Fruit fly (Drosophila melanogaster): ENCODE results near the gene CG15202.
"Not testable (repeated sequence)": the region's sequence is repeated elsewhere in the genome, so short reads cannot be mapped to it uniquely, and the experiment has no call there.

CG15202 gene

DNA sequence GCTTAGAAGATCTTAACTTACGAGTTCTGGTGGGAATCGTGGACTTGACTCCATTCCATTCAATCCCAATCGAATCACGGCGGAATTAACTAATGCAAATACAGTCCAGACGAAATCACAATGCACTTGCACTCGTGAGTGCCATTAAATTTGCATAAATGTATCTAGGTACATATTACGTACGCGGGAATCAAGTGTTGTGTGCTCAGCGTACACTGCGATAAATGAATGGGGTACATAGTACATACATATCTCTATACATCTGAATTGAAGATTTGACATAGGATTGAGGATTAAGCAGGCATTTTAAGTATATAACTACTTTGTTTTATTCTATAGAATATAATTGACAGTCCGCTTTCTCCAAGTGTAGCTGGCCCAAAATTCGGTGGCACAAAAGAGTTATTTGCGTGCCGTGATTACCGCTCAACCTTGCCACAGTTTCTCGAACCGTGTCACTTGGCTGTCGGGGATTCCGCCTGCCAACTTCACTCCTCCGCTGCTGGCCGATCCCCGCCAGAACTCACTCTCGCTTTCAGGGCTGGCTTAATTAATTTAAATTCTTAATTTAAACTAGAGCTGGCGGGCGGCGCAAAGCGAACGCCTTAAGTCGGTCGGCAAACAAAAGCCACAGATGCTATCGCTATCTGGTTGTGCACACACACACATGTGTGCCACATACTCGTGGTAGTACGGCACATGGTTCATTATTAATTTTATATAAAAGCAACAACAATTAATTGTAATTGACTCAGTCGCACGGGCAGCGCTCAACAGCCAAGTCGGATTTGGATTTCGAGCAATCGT is at the start of gene CG15202, which contains the start of gene CG15199:
TSS of gene CG15202 (plus strand) at position 757 of the 807 bp plus-strand sequence.
TSS of gene CG15199 (minus strand) at position 51 of the 807 bp plus-strand sequence.
- TF ChIP-seq Sin3A (optimal IDR thresholded peaks at IDR 0.05) (no peak), h (optimal IDR thresholded peaks at IDR 0.05) (no peak), Myc (optimal IDR thresholded peaks at IDR 0.05) (no peak), psq (optimal IDR thresholded peaks at IDR 0.05) (no peak), insv (optimal IDR thresholded peaks at IDR 0.05) (no peak), ttk (optimal IDR thresholded peaks at IDR 0.05) (no peak)

DNA sequence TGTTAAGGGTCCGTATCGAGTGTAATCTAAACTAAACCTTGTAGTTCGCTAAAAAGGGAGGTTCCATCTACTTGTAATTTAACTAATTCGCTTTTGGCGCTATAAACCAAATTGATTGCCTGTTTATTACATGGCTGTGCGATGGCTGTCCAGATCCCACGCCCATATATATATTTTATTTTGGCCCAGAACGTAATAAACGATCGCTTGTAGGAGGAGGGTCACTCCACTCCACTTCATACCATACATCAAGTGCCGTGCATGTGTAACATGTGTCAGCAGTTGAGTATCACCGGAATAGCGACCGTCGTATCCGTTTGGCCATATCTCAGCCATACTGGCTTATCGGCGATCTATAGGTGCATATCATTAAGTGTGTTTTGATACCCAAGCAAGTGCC is 47.1 kb upstream of the CG15202 start:
- TF ChIP-seq h (optimal IDR thresholded peaks at IDR 0.05) (no peak), Sin3A (optimal IDR thresholded peaks at IDR 0.05) (no peak), psq (optimal IDR thresholded peaks at IDR 0.05) (no peak), Myc (optimal IDR thresholded peaks at IDR 0.05) (no peak), ttk (optimal IDR thresholded peaks at IDR 0.05) (no peak), insv (optimal IDR thresholded peaks at IDR 0.05) (no peak)

DNA sequence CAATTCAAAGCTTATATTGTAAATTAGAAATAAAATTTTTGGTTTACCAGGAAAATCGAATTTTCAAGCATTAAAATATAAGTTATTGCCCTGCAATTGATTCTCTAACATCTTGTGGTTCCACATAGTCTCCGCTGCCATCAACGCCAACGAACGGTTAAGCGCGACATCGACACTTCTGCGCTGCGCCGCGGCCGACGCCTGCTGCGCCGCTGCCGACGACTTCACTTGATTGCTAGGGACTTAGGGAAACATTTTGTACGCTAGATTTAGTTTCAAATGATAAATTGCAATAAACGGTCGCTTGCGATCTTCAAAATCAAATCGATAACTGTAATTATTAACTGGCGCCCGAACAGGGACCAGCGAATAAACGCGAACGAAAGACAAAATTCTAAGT is 46.4 kb upstream of the CG15202 start, which contains the start of gene CG42249:
TSS of gene CG42249 (plus strand) at position 301 of the 400 bp plus-strand sequence.
- not testable (repeated sequence) for TF ChIP-seq ttk, h, psq (optimal IDR thresholded peaks at IDR 0.05)

DNA sequence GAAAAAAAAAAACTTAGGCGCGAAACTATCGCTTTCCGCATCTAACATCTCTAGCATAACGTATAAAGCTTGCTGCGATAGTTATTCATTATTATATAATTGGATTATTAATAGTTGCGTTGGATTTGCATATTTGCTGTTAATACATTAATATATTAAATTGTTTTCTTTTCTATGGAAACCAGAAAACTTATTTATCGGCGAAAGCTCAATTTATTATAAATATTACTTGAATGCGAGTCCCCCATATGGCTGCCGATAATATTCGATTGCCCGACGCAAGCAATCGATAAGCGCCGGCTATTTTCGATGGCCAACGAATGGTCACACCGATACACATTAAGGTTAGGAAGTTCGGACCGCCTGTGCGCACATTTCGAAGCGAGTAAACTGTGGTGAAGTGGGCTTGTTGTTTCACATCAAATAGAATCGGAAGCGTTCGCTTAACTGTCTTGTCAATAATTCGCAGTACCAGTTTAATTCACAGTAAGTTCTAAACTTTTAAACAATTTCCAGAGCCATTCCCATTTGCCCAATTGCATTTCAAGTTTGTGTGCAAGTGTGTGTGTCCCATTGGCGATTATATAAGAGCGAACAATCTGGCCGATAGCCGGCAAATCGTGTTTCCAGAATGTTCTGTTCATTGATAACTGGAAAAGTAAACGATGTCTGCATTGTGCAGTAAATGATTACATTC is 34.0 kb upstream of the CG15202 start, which contains the start of gene Hsp60A:
TSS of gene Hsp60A (plus strand) at position 335 of the 697 bp plus-strand sequence.
- TF ChIP-seq insv (optimal IDR thresholded peaks at IDR 0.05), result no peak
- peak; percentile 75 for TF ChIP-seq psq (optimal IDR thresholded peaks at IDR 0.05)

DNA sequence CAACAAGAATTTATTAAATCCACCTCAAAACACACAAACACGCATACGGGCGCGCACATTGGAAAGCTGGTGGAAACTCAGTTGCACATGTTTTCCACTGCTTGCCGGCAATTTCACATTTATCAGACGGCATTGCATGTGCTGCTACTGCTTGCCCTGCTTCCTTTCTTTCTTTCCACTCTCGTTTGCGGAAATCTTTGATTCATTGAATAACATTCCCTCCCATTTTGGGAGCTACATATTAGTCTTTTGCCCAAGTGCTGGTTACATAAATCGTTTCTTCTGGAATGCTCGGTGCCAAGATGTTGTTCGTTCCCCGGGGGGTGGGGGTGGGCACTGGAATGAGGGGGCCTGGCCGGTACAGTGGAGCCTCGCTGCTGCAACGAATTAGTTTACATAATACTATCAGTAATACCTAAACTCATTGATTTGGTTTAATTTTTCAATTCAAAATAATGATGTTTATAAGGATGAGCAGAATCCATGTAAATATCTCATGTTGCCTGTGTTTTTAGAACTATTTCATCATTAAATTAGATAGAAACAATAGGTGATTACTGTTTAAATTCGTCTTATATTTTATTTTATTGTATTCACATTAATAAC is 33.4 kb upstream of the CG15202 start:
- TF ChIP-seq Sin3A (optimal IDR thresholded peaks at IDR 0.05) (no peak), Myc (optimal IDR thresholded peaks at IDR 0.05) (no peak), insv (optimal IDR thresholded peaks at IDR 0.05) (no peak), ttk (optimal IDR thresholded peaks at IDR 0.05) (no peak), psq (optimal IDR thresholded peaks at IDR 0.05) (no peak), h (optimal IDR thresholded peaks at IDR 0.05) (no peak)

DNA sequence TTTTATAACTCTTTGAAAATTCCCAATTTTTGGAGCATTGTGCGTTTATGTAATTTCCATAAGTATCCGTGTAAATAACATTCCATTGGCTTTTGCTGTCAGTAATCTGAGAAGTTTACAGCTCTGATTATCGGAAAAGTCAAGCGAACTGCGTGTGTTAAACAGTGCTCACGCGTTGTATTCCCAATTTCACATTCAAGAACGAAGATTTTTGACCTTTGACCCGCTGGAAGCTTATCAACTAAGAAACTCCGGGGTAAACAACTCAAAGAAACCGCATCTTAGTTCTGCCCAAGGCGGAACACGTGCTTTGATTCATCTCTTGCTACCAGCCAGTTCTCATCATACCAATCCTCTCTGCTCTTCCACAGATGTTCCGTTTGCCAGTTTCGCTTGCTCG is 32.7 kb upstream of the CG15202 start:
- TF ChIP-seq ttk (optimal IDR thresholded peaks at IDR 0.05) (no peak), psq (optimal IDR thresholded peaks at IDR 0.05) (no peak), Sin3A (optimal IDR thresholded peaks at IDR 0.05) (no peak), h (optimal IDR thresholded peaks at IDR 0.05) (no peak), insv (optimal IDR thresholded peaks at IDR 0.05) (no peak), Myc (optimal IDR thresholded peaks at IDR 0.05) (no peak)

DNA sequence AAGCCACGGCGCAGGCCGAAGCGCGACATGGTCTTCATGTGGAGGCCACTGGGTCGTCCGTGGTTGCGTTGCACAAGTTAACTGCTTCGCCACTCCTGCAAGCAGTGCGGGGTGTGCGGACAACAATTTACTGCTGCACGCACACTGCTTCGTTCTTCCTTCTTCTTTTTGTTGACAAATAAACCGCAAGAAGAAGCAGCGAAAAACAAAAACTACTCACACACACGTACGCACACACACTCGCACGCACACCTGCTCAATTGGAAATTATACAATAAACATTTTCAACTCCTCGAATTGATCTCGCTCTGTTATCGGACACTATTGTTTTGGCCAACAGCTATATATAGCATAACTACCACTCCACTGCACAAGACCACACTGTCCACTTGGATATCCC is 18.8 kb upstream of the CG15202 start:
- TF ChIP-seq insv (optimal IDR thresholded peaks at IDR 0.05) (no peak), h (optimal IDR thresholded peaks at IDR 0.05) (no peak), Sin3A (optimal IDR thresholded peaks at IDR 0.05) (no peak), Myc (optimal IDR thresholded peaks at IDR 0.05) (no peak), ttk (optimal IDR thresholded peaks at IDR 0.05) (no peak), psq (optimal IDR thresholded peaks at IDR 0.05) (no peak)

DNA sequence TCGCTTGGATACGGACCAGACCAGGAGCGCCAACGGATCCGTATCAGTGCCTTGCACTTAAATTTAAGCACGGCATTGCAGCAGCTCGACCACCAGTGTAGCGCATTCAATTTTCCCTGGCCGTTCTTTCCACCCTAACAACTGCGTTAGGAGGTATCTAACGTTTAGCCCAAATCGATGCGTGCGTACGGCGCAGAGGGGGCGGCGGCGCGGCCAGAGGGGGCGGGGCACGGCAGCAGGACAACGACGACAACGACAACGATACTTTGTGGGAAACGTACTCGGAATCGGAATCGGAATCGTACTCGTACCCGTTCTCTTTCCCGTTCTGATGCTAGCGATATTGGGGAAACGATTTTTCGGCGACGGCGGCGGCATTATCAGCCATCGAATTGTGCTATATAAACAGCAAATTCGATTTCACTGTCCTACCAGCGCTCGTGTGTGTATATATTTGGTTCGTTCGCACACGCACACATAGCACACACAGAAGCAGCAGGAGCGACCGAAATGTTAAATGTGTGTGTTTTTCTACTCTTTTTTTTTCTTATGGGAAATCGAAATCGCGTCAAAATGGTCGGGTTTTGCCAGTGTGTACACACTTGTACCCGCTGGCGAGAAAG is 18.1 kb upstream of the CG15202 start, which contains the start of gene CG11122:
TSS of gene CG11122 (minus strand) at position 601 of the 623 bp plus-strand sequence.
- TF ChIP-seq psq (optimal IDR thresholded peaks at IDR 0.05), result no peak
- no peak for TF ChIP-seq insv (optimal IDR thresholded peaks at IDR 0.05)
- no peak for TF ChIP-seq Sin3A (optimal IDR thresholded peaks at IDR 0.05)
- no peak for TF ChIP-seq Myc (optimal IDR thresholded peaks at IDR 0.05)
- no peak for TF ChIP-seq ttk (optimal IDR thresholded peaks at IDR 0.05)
- no peak for TF ChIP-seq h (optimal IDR thresholded peaks at IDR 0.05)

DNA sequence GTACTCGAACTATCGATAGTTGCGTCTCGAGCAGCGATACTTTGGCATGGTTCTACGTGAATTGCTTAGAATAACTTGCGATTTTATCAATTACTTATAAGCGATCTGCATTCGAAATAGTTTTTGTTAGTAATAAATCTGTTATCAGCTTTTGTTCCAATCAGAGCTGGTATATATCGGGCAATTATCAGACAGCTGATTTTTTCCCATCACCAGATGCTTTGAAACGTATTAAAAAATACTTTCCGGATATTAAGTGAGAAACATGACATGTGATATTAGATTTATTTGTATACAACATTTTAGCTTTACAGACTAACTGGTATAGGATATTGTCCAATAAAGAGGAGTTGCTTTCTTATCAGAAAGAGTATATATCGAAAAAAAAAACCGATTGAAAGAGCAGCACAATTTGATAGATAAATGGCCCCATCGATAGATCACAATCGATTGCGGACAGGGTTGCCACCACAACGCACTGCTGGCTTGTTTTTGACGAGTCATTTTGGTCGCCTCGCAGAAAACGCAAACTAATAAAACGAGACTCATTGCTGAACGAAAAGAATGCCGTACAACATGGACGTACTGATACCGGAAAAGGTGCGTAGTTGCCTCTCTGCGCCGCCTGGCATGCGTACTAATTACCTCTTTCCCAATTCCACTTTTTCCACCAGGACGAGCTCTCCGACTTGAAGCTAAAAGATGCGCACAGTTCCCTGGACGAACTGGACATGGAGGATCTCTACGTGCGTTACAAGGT is 17.4 kb upstream of the CG15202 start, which contains the start of gene Rpt3:
TSS of gene Rpt3 (plus strand) at position 353 of the 760 bp plus-strand sequence.
- TF ChIP-seq ttk (optimal IDR thresholded peaks at IDR 0.05), result no peak
- no peak for TF ChIP-seq h (optimal IDR thresholded peaks at IDR 0.05)
- no peak for TF ChIP-seq Sin3A (optimal IDR thresholded peaks at IDR 0.05)
- TF ChIP-seq Myc (optimal IDR thresholded peaks at IDR 0.05), result no peak
- TF ChIP-seq psq (optimal IDR thresholded peaks at IDR 0.05), result no peak
- no peak for TF ChIP-seq insv (optimal IDR thresholded peaks at IDR 0.05)

DNA sequence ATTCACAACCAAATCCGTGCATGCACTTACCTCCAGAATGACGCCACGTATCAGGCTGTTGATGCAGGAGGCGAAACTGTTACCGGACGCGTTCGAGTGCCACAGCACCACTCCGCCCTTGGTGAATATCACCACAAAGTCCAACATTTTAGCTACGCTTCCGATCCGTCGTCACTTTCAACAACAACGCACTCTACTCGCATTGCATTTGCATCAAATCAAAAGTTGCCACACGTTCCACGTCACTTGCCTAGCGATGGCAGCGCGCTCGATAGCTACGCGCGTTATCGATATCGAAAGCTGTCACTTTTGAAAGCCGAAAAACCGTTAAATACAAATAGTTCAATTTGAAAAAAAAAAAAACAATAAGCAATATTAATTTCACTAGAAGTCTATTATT is 13.5 kb upstream of the CG15202 start, which contains the start of gene SrpRalpha:
TSS of gene SrpRalpha (minus strand) at position 260 of the 400 bp plus-strand sequence.
- TF ChIP-seq insv (optimal IDR thresholded peaks at IDR 0.05) (no peak), Sin3A (optimal IDR thresholded peaks at IDR 0.05) (no peak), ttk (optimal IDR thresholded peaks at IDR 0.05) (no peak), psq (optimal IDR thresholded peaks at IDR 0.05) (no peak), Myc (optimal IDR thresholded peaks at IDR 0.05) (no peak), h (optimal IDR thresholded peaks at IDR 0.05) (no peak)

DNA sequence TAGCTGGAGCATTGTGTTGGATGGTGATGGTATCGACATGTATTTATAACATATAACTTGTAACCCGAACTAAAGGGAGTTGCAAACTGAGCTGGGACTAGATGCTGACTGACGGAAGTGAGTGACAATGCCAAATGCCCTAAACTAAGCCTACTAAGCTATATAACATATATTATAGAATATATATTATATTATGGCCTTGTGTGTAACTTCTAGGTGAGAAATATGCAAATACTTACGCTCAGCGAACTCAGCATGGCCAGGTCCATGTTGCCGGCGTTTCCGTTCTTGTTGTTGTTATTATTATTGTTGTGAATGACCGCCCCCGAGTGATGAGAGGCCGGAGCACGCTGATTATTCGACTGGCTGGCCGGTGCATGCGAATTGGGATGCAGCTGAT is 10.0 kb upstream of the CG15202 start, which contains the start of gene CG44385:
TSS of gene CG44385 (minus strand) at position 101 of the 400 bp plus-strand sequence.
- TF ChIP-seq insv (optimal IDR thresholded peaks at IDR 0.05) (no peak), Sin3A (optimal IDR thresholded peaks at IDR 0.05) (no peak), h (optimal IDR thresholded peaks at IDR 0.05) (no peak), psq (optimal IDR thresholded peaks at IDR 0.05) (no peak), Myc (optimal IDR thresholded peaks at IDR 0.05) (no peak), ttk (optimal IDR thresholded peaks at IDR 0.05) (no peak)

All from Kc167 (cell line).